Worm (Caenorhabditis elegans) whole organism, L1 larva: ENCODE data around the gene pag-3.

Experiments
- alr-1 ChIP-seq: fragments of 200-800 bp; sonication (Bioruptor generic); optimal IDR thresholded peaks from 2 replicates; lab custom pipeline; 2018; ENCODE audit warnings: borderline replicate concordance, mild to moderate bottlenecking, missing genetic modification characterization, missing compliant biosample characterization
- aly-2 ChIP-seq: fragments of 150-350 bp; optimal IDR thresholded peaks from 2 replicates; lab custom pipeline; 2014; ENCODE audit warnings: missing biosample characterization, missing genetic modification characterization
- ama-1 ChIP-seq: fragments of 150-350 bp; optimal IDR thresholded peaks from 2 replicates; lab custom pipeline; 2014
- blmp-1 ChIP-seq: fragments of 150-350 bp; optimal IDR thresholded peaks from 2 replicates; lab custom pipeline; 2014; ENCODE audit warnings: missing biosample characterization, missing genetic modification characterization
- ces-1 ChIP-seq: fragments of 150-350 bp; optimal IDR thresholded peaks from 2 replicates; lab custom pipeline; 2014; ENCODE audit warnings: missing biosample characterization, missing genetic modification reagents, missing genetic modification characterization
- dpl-1 ChIP-seq, 3 experiments: fragments of 150-350 bp in 2 of 3; sonication (generic microtip) in 1 of 3; optimal IDR thresholded peaks; 2 replicates each; lab custom pipeline; 2014 to 2017; ENCODE audit warnings: missing biosample characterization in 3 of 3, missing genetic modification characterization in 3 of 3, missing genetic modification reagents in 3 of 3
- dsc-1 ChIP-seq: sonication (generic microtip); optimal IDR thresholded peaks from 2 replicates; lab custom pipeline; 2016; ENCODE audit warnings: mild to moderate bottlenecking, missing genetic modification characterization, missing compliant biosample characterization
- efl-1 ChIP-seq, 4 experiments: fragments of 150-350 bp; optimal IDR thresholded peaks in 3 of 4; peaks in 1 of 4; 1 replicate in 1 of 4; 2 replicates in 3 of 4; lab custom pipeline; 2014; ENCODE audit warnings: missing biosample characterization in 2 of 4, missing genetic modification characterization in 2 of 4, missing genetic modification reagents in 2 of 4
- egl-27 ChIP-seq, 2 experiments: fragments of 150-350 bp in 1 of 2; sonication (generic microtip); optimal IDR thresholded peaks; 3 replicates each; lab custom pipeline; 2017 to 2018; ENCODE audit warnings: missing biosample characterization in 2 of 2, missing genetic modification characterization in 2 of 2, missing genetic modification reagents in 2 of 2
- fkh-4 ChIP-seq: sonication (generic microtip); optimal IDR thresholded peaks from 2 replicates; lab custom pipeline; 2016; ENCODE audit warnings: missing compliant biosample characterization, missing genetic modification characterization, borderline replicate concordance
- hlh-4 ChIP-seq: sonication (generic microtip); optimal IDR thresholded peaks from 2 replicates; lab custom pipeline; 2016; ENCODE audit warnings: mild to moderate bottlenecking, missing genetic modification characterization, missing compliant biosample characterization
- irx-1 ChIP-seq: sonication (generic microtip); optimal IDR thresholded peaks from 2 replicates; lab custom pipeline; 2016; ENCODE audit warnings: missing genetic modification characterization, missing compliant biosample characterization
- jun-1 ChIP-seq: fragments of 150-350 bp; optimal IDR thresholded peaks from 2 replicates; lab custom pipeline; 2014; ENCODE audit warnings: missing biosample characterization, missing genetic modification reagents, missing genetic modification characterization
- lin-15B ChIP-seq: fragments of 150-350 bp; sonication (generic microtip); optimal IDR thresholded peaks from 3 replicates; lab custom pipeline; 2014; ENCODE audit warnings: missing biosample characterization, missing genetic modification characterization
- lin-39 ChIP-seq: fragments of 150-350 bp; optimal IDR thresholded peaks from 2 replicates; lab custom pipeline; 2014; ENCODE audit warnings: missing biosample characterization, missing genetic modification reagents, missing genetic modification characterization
- mab-9 ChIP-seq: fragments of 200-800 bp; sonication (Bioruptor generic); IDR thresholded peaks from 2 replicates; pipeline ENCODE4 v1.3.6; 2022; ENCODE audit warnings: missing genetic modification reagents, missing genetic modification characterization, missing compliant biosample characterization
- mep-1 ChIP-seq: fragments of 150-350 bp; optimal IDR thresholded peaks from 2 replicates; lab custom pipeline; 2014; ENCODE audit warnings: missing biosample characterization, missing genetic modification characterization
- nhr-11 ChIP-seq: fragments of 150-350 bp; optimal IDR thresholded peaks from 2 replicates; lab custom pipeline; 2014; ENCODE audit warnings: missing biosample characterization, missing genetic modification characterization
- nhr-12 ChIP-seq: sonication (generic microtip); optimal IDR thresholded peaks from 2 replicates; lab custom pipeline; 2017; ENCODE audit warnings: missing biosample characterization, missing genetic modification characterization
- nhr-19 ChIP-seq: fragments of 200-800 bp; sonication (Bioruptor generic); conservative IDR thresholded peaks from 2 replicates; pipeline ENCODE4 v1.3.6; 2022; ENCODE audit warnings: missing genetic modification characterization, missing compliant biosample characterization
- nhr-20 ChIP-seq: sonication (generic microtip); optimal IDR thresholded peaks from 2 replicates; lab custom pipeline; 2016; ENCODE audit warnings: mild to moderate bottlenecking, missing genetic modification characterization, missing compliant biosample characterization
- nhr-237 ChIP-seq: fragments of 150-350 bp; optimal IDR thresholded peaks from 2 replicates; lab custom pipeline; 2014; ENCODE audit warnings: missing biosample characterization, missing genetic modification characterization
- nhr-71 ChIP-seq: sonication (generic microtip); optimal IDR thresholded peaks from 2 replicates; lab custom pipeline; 2016; ENCODE audit warnings: mild to moderate bottlenecking, missing genetic modification characterization, moderate library complexity, missing compliant biosample characterization
- nhr-76 ChIP-seq: sonication (generic microtip); optimal IDR thresholded peaks from 2 replicates; lab custom pipeline; 2017; ENCODE audit warnings: missing biosample characterization, missing genetic modification characterization
- nhr-84 ChIP-seq: sonication (generic microtip); optimal IDR thresholded peaks from 2 replicates; lab custom pipeline; 2017; ENCODE audit warnings: missing biosample characterization, missing genetic modification characterization
- nhr-85 ChIP-seq: sonication (generic microtip); peaks from one replicate; lab custom pipeline; 2016; ENCODE audit warnings: missing genetic modification characterization, inconsistent platforms, missing compliant biosample characterization
- pag-3 ChIP-seq: sonication (generic microtip); optimal IDR thresholded peaks from 2 replicates; lab custom pipeline; 2017; ENCODE audit warnings: missing genetic modification characterization, mild to moderate bottlenecking, missing compliant biosample characterization, antibody characterized with exemption, borderline replicate concordance; ENCODE audit not compliant: insufficient read depth
- pqm-1 ChIP-seq: sonication (generic microtip); optimal IDR thresholded peaks from 3 replicates; lab custom pipeline; 2017; ENCODE audit warnings: missing biosample characterization, missing genetic modification characterization
- skn-1 ChIP-seq: fragments of 150-350 bp; optimal IDR thresholded peaks from 2 replicates; lab custom pipeline; 2014; ENCODE audit warnings: missing biosample characterization, missing genetic modification characterization
- snpc-4 ChIP-seq: fragments of 150-350 bp; optimal IDR thresholded peaks from 2 replicates; lab custom pipeline; 2014; ENCODE audit warnings: missing biosample characterization, missing genetic modification characterization
- snu-23 ChIP-seq: sonication (generic microtip); optimal IDR thresholded peaks from 2 replicates; lab custom pipeline; 2016; ENCODE audit warnings: missing genetic modification characterization, missing compliant biosample characterization
- sox-4 ChIP-seq: sonication (generic microtip); optimal IDR thresholded peaks from 2 replicates; lab custom pipeline; 2016; ENCODE audit warnings: missing genetic modification characterization, missing compliant biosample characterization
- sup-37 ChIP-seq: fragments of 200-800 bp; sonication (Bioruptor generic); optimal IDR thresholded peaks from 2 replicates; lab custom pipeline; 2018; ENCODE audit warnings: mild to moderate bottlenecking, missing genetic modification characterization, missing compliant biosample characterization
- tbx-2 ChIP-seq: sonication (generic microtip); optimal IDR thresholded peaks from 2 replicates; lab custom pipeline; 2016; ENCODE audit warnings: missing genetic modification characterization, missing compliant biosample characterization
- tlp-1 ChIP-seq: fragments of 150-350 bp; optimal IDR thresholded peaks from 2 replicates; lab custom pipeline; 2014; ENCODE audit warnings: missing biosample characterization, missing genetic modification characterization
- unc-130 ChIP-seq: fragments of 150-350 bp; optimal IDR thresholded peaks from 2 replicates; lab custom pipeline; 2017; ENCODE audit warnings: missing biosample characterization, missing genetic modification characterization, inconsistent platforms
- unc-86 ChIP-seq: sonication (generic microtip); optimal IDR thresholded peaks from 2 replicates; lab custom pipeline; 2016; ENCODE audit warnings: missing genetic modification characterization, missing compliant biosample characterization
- unc-98 ChIP-seq: fragments of 200-800 bp; sonication (Bioruptor generic); IDR thresholded peaks from 2 replicates; pipeline ENCODE4 v1.3.6; 2022; ENCODE audit warnings: missing genetic modification characterization, missing compliant biosample characterization
- vab-15 ChIP-seq: sonication (generic microtip); optimal IDR thresholded peaks from 2 replicates; lab custom pipeline; 2017; ENCODE audit warnings: missing genotype, mild to moderate bottlenecking, missing genetic modification characterization, missing compliant biosample characterization
- xbp-1 ChIP-seq: sonication (generic microtip); optimal IDR thresholded peaks from 2 replicates; lab custom pipeline; 2016; ENCODE audit warnings: missing genetic modification characterization, missing compliant biosample characterization
- ztf-4 ChIP-seq: fragments of 150-350 bp; optimal IDR thresholded peaks from 2 replicates; lab custom pipeline; 2014; ENCODE audit warnings: missing biosample characterization, missing genetic modification characterization

Gene pag-3

DNA sequence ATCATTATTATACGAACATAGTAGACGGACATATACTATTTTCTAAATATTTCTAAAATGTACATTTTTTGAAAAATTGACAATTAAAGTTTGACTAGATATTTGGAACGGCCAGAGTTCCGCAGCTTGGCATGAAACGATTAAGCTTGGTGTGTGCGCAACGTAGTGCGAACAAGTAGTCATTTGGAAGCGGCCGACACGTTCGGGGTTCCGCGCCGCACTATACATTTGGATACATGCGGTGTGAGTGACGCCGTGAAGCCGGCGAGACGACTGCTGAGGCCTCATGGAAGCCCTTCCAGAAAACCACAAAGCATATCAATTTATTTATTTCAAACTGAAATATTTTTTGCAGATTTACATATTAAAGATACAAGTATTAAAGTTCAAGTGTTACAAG lies 16.3 kb downstream of the pag-3 start:
- TF ChIP-seq egl-27 (tag; optimal IDR thresholded peaks at IDR 0.05; lab: Kevin White, UChicago) (no peak), efl-1 (optimal IDR thresholded peaks at IDR 0.05; lab: Kevin White, UChicago) (no peak), efl-1 (GFP tag; optimal IDR thresholded peaks at IDR 0.05 in 1 of 2; lab: Kevin White, UChicago) (no peak), dpl-1 (GFP tag; optimal IDR thresholded peaks at IDR 0.05; lab: Kevin White, UChicago) (no peak), ama-1 (no peak), sox-4 (tag; lab: Kevin White, UChicago) (no peak), unc-86 (tag; lab: Kevin White, UChicago) (no peak), nhr-71 (peak; percentile 9), jun-1 (tag; lab: Kevin White, UChicago) (no peak), pag-3 (tag; lab: Kevin White, UChicago) (no peak), nhr-20 (tag; lab: Kevin White, UChicago) (no peak), unc-98 (GFP tag; lab: Robert Waterston, UW) (no peak), sup-37 (no peak), fkh-4 (tag; lab: Kevin White, UChicago) (no peak), tbx-2 (tag; lab: Kevin White, UChicago) (no peak), snu-23 (no peak), nhr-237 (tag; lab: Kevin White, UChicago) (no peak), pqm-1 (tag; lab: Kevin White, UChicago) (no peak), vab-15 (tag; lab: Kevin White, UChicago) (no peak), ztf-4 (tag; lab: Kevin White, UChicago) (no peak), nhr-19 (no peak), nhr-11 (tag; lab: Kevin White, UChicago) (no peak), snpc-4 (tag; lab: Kevin White, UChicago) (peak; percentile 87), nhr-76 (tag; lab: Kevin White, UChicago) (no peak), nhr-85 (peak; percentile 39)

DNA sequence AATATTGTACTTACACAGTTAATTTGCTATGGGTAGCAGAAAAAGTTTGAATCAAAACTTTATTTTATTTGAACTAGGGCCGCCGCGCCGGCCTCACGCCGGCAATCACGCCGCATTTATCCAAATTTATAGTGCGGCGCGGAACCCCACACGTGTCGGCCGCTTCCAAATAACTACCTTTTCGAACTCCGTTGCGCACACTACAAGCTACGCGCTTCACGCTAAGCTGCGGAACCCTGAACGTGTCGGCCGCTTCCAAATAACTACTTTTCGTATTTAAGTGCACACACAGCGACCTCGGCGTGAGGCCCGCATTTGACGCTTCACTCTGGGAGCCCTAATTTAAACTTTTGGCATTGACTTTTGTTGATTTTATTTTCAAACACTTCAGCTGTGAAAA lies 23.0 kb downstream of the pag-3 start:
- TF ChIP-seq efl-1 (optimal IDR thresholded peaks at IDR 0.05; lab: Kevin White, UChicago) (no peak), efl-1 (GFP tag; optimal IDR thresholded peaks at IDR 0.05 in 1 of 2; lab: Kevin White, UChicago) (no peak), nhr-84 (tag; lab: Kevin White, UChicago) (no peak), lin-15B (tag; lab: Kevin White, UChicago) (no peak), nhr-12 (tag; lab: Kevin White, UChicago) (no peak), unc-130 (tag; lab: Kevin White, UChicago) (no peak), tlp-1 (tag; lab: Kevin White, UChicago) (no peak), pqm-1 (tag; lab: Kevin White, UChicago) (no peak), xbp-1 (tag; lab: Kevin White, UChicago) (no peak)

DNA sequence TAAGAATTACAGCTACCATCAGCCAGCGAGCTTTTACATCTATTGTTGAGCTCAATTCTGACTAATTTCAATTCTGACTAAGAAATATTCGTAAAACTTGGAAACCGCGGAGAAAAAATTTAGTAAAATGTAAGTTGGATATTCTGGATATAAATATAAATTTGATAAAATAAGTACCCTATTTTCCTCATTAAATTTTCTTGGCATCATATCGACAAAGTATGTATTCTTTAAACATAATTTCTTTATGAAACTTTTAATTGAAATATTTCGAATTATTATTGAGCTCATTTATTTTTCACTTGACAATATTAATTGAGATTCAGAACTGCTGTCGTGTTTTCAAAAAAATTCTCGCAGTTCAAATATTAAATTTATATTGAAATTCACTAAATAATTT lies 24.9 kb downstream of the pag-3 start:
- TF ChIP-seq jun-1 (tag; lab: Kevin White, UChicago) (no peak), ces-1 (no peak), irx-1 (tag; lab: Kevin White, UChicago) (no peak), alr-1 (tag; lab: Kevin White, UChicago) (no peak), tlp-1 (tag; lab: Kevin White, UChicago) (no peak), blmp-1 (tag; lab: Kevin White, UChicago) (no peak), lin-39 (tag; lab: Kevin White, UChicago) (no peak), unc-98 (GFP tag; lab: Robert Waterston, UW) (no peak), skn-1 (no peak), xbp-1 (tag; lab: Kevin White, UChicago) (no peak), snu-23 (no peak), hlh-4 (tag; lab: Kevin White, UChicago) (no peak), mab-9 (GFP tag; lab: Robert Waterston, UW) (no peak), efl-1 (optimal IDR thresholded peaks at IDR 0.05; lab: Kevin White, UChicago) (no peak), efl-1 (GFP tag; optimal IDR thresholded peaks at IDR 0.05 in 1 of 2; lab: Kevin White, UChicago) (no peak), nhr-237 (tag; lab: Kevin White, UChicago) (no peak), mep-1 (tag; lab: Kevin White, UChicago) (no peak), aly-2 (no peak), dsc-1 (tag; lab: Kevin White, UChicago) (no peak)
- TF ChIP-seq, all 84 proteins: peak for 0
